Worm (Caenorhabditis elegans): ENCODE results near the gene F15A4.10.
A peak's percentile ranks its signal among the peaks of the same experiment; 100 is the strongest.

The F15A4.10 gene

DNA sequence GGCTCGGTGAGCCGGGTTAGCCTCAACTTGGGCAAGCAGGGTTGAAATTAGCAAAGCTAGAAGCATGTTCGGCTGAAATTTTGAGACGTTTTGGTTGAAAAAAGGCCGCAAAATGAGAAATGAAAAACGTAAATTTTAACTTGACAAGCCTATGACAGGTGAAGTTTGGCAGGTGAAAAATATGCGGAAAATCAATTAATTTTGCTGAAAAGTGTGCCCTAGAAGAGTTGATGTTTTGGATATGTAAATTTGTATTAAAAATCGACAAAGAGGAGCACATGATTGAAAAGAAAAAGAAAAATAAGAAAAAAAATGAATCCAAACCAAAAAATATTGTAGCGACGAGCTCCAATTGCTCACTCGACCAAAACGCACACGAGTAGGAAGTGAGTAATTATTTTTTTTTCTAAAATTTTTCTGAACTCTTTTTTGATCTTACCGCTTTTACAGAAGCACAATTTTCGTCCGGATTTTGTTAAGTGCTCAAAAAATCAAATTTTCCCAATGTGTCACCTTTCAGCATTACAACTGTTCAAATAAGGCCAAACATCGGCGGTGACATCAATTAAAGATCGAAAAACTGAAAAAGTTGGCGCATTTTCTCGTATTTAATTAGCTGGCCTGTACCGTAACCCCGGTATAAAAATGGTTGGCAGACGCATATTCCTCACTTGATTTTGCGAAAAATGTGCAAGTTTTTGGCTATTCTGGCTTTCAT is 13.7 kb downstream of the F15A4.10 start, which contains the start of the genes F15A4.5 and phat-8:
TSS of gene F15A4.5 (minus strand) at position 101 of the 718 bp plus-strand sequence.
TSS of gene phat-8 (plus strand) at position 668 of the 718 bp plus-strand sequence.
- no peak for TF ChIP-seq unc-39 (tag; optimal IDR thresholded peaks at IDR 0.05)
- no peak for TF ChIP-seq lin-32 (GFP tag; optimal IDR thresholded peaks at IDR 0.05)
- no peak for TF ChIP-seq nhr-76 (tag; optimal IDR thresholded peaks at IDR 0.05)
- no peak for TF ChIP-seq mep-1 (tag; optimal IDR thresholded peaks at IDR 0.05)
- no peak for TF ChIP-seq ces-1 (GFP tag; optimal IDR thresholded peaks at IDR 0.05)
- no peak for TF ChIP-seq drap-1 (GFP tag; optimal IDR thresholded peaks at IDR 0.05)
- no peak for TF ChIP-seq ceh-83 (GFP tag; optimal IDR thresholded peaks at IDR 0.05)
- TF ChIP-seq unc-62 (GFP tag; optimal IDR thresholded peaks at IDR 0.05) = no peak
- no peak for TF ChIP-seq ztf-11 (tag; optimal IDR thresholded peaks at IDR 0.05)
- TF ChIP-seq elt-3 (tag; optimal IDR thresholded peaks at IDR 0.05) = no peak
- TF ChIP-seq ceh-43 (GFP tag; optimal IDR thresholded peaks at IDR 0.05) = no peak
- TF ChIP-seq cnd-1 (tag; optimal IDR thresholded peaks at IDR 0.05) = no peak
- TF ChIP-seq nhr-28 (tag; optimal IDR thresholded peaks at IDR 0.05) = no peak
- TF ChIP-seq ceh-39 (tag; optimal IDR thresholded peaks at IDR 0.05) = no peak
- no peak for TF ChIP-seq snpc-4 (tag; optimal IDR thresholded peaks at IDR 0.05)
- TF ChIP-seq hlh-1 (tag; optimal IDR thresholded peaks at IDR 0.05) = no peak
- no peak for TF ChIP-seq sptf-1 (tag; optimal IDR thresholded peaks at IDR 0.05)
- TF ChIP-seq blmp-1 (tag; optimal IDR thresholded peaks at IDR 0.05) = no peak
- TF ChIP-seq ham-2 (GFP tag; optimal IDR thresholded peaks at IDR 0.05) = no peak
- TF ChIP-seq M03D4.4 (tag; optimal IDR thresholded peaks at IDR 0.05) = no peak

DNA sequence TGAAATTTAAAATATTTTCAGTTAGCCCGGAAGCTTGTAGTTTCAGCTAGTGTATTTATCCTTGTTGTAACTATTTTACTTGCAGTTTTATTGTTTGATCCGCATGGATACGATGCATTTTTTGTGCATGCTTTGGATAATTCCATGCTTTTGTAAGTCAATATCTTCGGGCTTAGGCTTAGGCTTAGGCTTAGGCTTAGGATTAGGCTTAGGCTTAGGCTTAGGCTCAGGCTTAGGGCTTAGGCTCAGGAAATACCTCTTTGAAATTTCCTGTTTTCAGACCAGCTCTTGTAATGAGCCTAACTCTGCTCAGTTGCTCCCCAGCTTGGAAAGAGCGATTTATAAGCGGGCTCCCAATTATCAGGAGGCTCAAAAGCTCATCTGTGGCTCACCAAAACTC is 17.9 kb downstream of the F15A4.10 start, which contains the start of gene srg-16:
TSS of gene srg-16 (plus strand) at position 87 of the 400 bp plus-strand sequence.
- no peak for TF ChIP-seq ztf-11 (tag; optimal IDR thresholded peaks at IDR 0.05)
- no peak for TF ChIP-seq nhr-28 (tag; optimal IDR thresholded peaks at IDR 0.05)
- no peak for TF ChIP-seq ceh-43 (GFP tag; optimal IDR thresholded peaks at IDR 0.05)

DNA sequence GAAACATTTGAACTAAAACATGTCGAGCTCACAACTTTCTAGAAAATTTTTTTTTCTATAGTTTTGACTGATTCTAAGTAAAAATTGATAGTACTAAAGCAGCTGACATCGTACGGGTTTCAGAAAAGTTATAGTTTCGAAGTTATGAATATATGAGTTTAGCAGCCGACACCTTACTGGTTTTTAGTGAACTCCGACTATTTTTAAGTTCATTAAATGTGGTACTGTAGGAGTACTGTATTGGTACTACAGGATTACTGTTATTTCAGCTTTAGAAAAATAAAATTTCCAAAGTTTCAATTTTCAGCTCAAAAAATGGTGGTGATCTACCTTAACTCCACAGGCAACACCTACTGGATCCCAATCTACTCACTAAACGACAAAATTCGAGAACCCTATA is 19.4 kb downstream of the F15A4.10 start, which contains the start of gene sre-37:
TSS of gene sre-37 (plus strand) at position 301 of the 400 bp plus-strand sequence.
- TF ChIP-seq zip-8 (tag; optimal IDR thresholded peaks at IDR 0.05) = no peak
- no peak for TF ChIP-seq ceh-83 (GFP tag; optimal IDR thresholded peaks at IDR 0.05)
- TF ChIP-seq tbx-8 (GFP tag; optimal IDR thresholded peaks at IDR 0.05) = no peak
- TF ChIP-seq snpc-4 (tag; optimal IDR thresholded peaks at IDR 0.05) = no peak

DNA sequence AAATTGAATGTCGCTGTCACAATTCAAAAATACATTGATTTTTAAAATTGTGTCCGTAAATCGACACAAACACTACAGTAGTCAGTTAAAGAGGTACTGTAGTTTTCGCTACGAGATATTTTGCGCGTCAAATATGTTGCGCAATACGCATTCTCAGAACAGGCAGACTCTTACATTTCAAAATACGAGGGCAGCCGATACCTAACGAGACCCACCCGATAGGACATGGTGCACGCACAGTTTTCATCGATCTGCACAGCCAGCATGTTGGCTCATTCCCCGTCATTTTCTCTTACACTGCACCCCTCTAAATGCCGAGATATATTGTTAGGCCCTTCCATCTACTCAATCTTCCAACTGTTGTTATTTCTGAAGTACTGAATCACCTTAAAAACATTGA is 22.7 kb downstream of the F15A4.10 start, which contains the start of gene F15A4.2:
TSS of gene F15A4.2 (plus strand) at position 301 of the 400 bp plus-strand sequence.
- TF ChIP-seq ztf-11 (tag; optimal IDR thresholded peaks at IDR 0.05) = no peak
- peak; percentile 66 for TF ChIP-seq ceh-39 (tag; optimal IDR thresholded peaks at IDR 0.05)
- TF ChIP-seq lsy-2 (tag; optimal IDR thresholded peaks at IDR 0.05) = peak; percentile 12
- peak; percentile 29 for TF ChIP-seq zip-8 (tag; optimal IDR thresholded peaks at IDR 0.05)

DNA sequence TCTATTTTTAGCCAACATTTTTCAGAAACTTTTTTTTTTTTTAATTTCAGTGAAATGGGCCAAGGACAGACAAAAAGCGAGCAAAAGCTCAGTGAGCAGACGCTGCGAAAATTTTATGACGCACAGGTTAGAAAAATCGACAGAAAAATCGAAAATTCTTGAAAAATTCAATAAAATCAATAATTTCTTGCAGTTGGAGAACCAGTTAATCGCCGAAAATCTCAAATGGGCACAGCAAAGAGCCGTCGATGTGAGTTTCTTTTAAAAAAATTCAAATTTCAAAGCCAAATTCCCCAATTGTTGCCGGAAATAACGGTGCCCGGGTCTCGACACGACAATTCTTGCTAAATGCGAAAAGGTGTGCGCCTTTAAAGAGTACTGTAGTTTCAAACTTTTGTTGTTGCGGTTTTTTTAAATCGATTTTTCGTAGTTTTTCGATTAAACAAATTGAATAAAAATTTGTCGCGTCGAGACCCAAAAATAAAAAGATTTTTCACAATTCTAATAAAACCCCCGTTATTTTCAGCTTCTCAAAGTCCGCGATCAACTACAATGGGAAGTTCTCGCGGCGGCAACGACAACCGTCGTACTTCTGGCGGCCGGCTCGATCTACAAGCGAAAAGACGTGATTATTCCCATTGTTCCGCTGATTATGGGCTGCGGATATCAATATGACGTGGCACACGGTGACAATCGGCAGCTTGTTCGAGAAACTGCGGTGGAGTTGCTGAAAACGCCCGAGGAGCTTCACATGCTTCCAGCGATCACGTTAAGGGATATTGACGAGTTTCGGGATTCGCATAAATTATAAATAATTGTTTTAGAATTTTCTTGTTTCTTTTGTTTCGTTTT is 24.1 kb downstream of the F15A4.10 start, which contains the start of gene tag-280:
TSS of gene tag-280 (plus strand) at position 51 of the 852 bp plus-strand sequence.
- TF ChIP-seq mab-5 (tag; optimal IDR thresholded peaks at IDR 0.05) = no peak
- no peak for TF ChIP-seq ceh-83 (GFP tag; optimal IDR thresholded peaks at IDR 0.05)
- TF ChIP-seq snpc-4 (tag; optimal IDR thresholded peaks at IDR 0.05) = no peak
- TF ChIP-seq ham-2 (GFP tag; optimal IDR thresholded peaks at IDR 0.05) = no peak
- no peak for TF ChIP-seq drap-1 (GFP tag; optimal IDR thresholded peaks at IDR 0.05)
- no peak for TF ChIP-seq nhr-28 (tag; optimal IDR thresholded peaks at IDR 0.05)
- no peak for TF ChIP-seq cnd-1 (tag; optimal IDR thresholded peaks at IDR 0.05)
- no peak for TF ChIP-seq ztf-11 (tag; optimal IDR thresholded peaks at IDR 0.05)
- TF ChIP-seq sptf-1 (tag; optimal IDR thresholded peaks at IDR 0.05) = no peak
- no peak for TF ChIP-seq zip-8 (tag; optimal IDR thresholded peaks at IDR 0.05)
- no peak for TF ChIP-seq unc-62 (GFP tag; optimal IDR thresholded peaks at IDR 0.05)

DNA sequence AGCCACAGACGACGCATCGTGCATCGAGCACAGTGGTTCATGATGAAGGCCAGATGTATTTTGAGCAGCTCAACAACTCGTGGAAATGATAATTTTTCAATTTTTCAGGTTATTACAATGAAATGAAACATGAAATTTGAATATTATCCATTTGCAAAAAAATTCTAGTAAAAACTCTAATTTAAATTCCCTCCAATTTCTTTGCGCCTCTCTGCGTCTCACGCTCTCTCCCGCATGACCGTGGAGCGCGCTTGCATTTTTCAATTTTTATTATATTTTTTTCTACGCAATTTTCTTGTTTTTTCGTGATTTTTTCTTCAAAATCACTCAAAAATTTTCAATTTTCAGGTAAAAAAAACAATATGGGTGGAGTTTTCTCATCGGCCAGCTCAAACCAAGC is 25.5 kb downstream of the F15A4.10 start, which contains the start of gene tag-281:
TSS of gene tag-281 (plus strand) at position 340 of the 400 bp plus-strand sequence.
- no peak for TF ChIP-seq sem-2 (GFP tag; optimal IDR thresholded peaks at IDR 0.05)
- TF ChIP-seq tbx-8 (GFP tag; optimal IDR thresholded peaks at IDR 0.05) = no peak
- TF ChIP-seq ceh-39 (tag; optimal IDR thresholded peaks at IDR 0.05) = peak; percentile 37
- peak; percentile 25 for TF ChIP-seq sptf-1 (tag; optimal IDR thresholded peaks at IDR 0.05)
- no peak for TF ChIP-seq unc-120 (tag; optimal IDR thresholded peaks at IDR 0.05; ENCODE audit: poor library complexity, severe bottlenecking)
- TF ChIP-seq ztf-11 (tag; optimal IDR thresholded peaks at IDR 0.05) = no peak
- TF ChIP-seq ces-1 (GFP tag; optimal IDR thresholded peaks at IDR 0.05) = peak; percentile 70
- TF ChIP-seq cnd-1 (tag; optimal IDR thresholded peaks at IDR 0.05) = no peak
- no peak for TF ChIP-seq ceh-83 (GFP tag; optimal IDR thresholded peaks at IDR 0.05)
- no peak for TF ChIP-seq unc-39 (tag; optimal IDR thresholded peaks at IDR 0.05)
- no peak for TF ChIP-seq zip-8 (tag; optimal IDR thresholded peaks at IDR 0.05)
- peak; percentile 17 for TF ChIP-seq pha-4 (tag; optimal IDR thresholded peaks at IDR 0.05)
- TF ChIP-seq lsy-2 (tag; optimal IDR thresholded peaks at IDR 0.05) = peak; percentile 82
- no peak for TF ChIP-seq flh-1 (GFP tag; optimal IDR thresholded peaks at IDR 0.05)
- TF ChIP-seq nhr-76 (tag; optimal IDR thresholded peaks at IDR 0.05) = no peak
- TF ChIP-seq hlh-1 (tag; optimal IDR thresholded peaks at IDR 0.05) = no peak
- no peak for TF ChIP-seq bed-3 (GFP tag; optimal IDR thresholded peaks at IDR 0.05)
- no peak for TF ChIP-seq ham-2 (GFP tag; optimal IDR thresholded peaks at IDR 0.05)
- no peak for TF ChIP-seq nhr-12 (tag; optimal IDR thresholded peaks at IDR 0.05)
- peak; percentile 9 for TF ChIP-seq lin-13 (tag; optimal IDR thresholded peaks at IDR 0.05)
- TF ChIP-seq lin-32 (GFP tag; optimal IDR thresholded peaks at IDR 0.05) = no peak
- TF ChIP-seq mep-1 (tag; optimal IDR thresholded peaks at IDR 0.05) = peak; percentile 72
- TF ChIP-seq ceh-43 (GFP tag; optimal IDR thresholded peaks at IDR 0.05) = no peak
- TF ChIP-seq drap-1 (GFP tag; optimal IDR thresholded peaks at IDR 0.05) = no peak
- no peak for TF ChIP-seq snpc-4 (tag; optimal IDR thresholded peaks at IDR 0.05)
- TF ChIP-seq M03D4.4 (tag; optimal IDR thresholded peaks at IDR 0.05) = no peak
- no peak for TF ChIP-seq elt-3 (tag; optimal IDR thresholded peaks at IDR 0.05)
- no peak for TF ChIP-seq mab-5 (tag; optimal IDR thresholded peaks at IDR 0.05)
- no peak for TF ChIP-seq unc-62 (GFP tag; optimal IDR thresholded peaks at IDR 0.05)

All from whole organism, mixed stage, embryonic.